Worm (Caenorhabditis elegans): ENCODE measurements around the gene unc-52.

- TF ChIP-seq Y116A8C.19 (tag; optimal IDR thresholded peaks at IDR 0.05; ENCODE audit: borderline replicate concordance) (no peak), lin-39 (tag; optimal IDR thresholded peaks at IDR 0.05) (no peak), skn-1 (tag; optimal IDR thresholded peaks at IDR 0.05) (no peak), nhr-76 (tag; optimal IDR thresholded peaks at IDR 0.05) (no peak), dpl-1 (GFP tag; optimal IDR thresholded peaks at IDR 0.05) (no peak), nhr-11 (tag; optimal IDR thresholded peaks at IDR 0.05) (no peak), ama-1 (optimal IDR thresholded peaks at IDR 0.05) (no peak), zag-1 (tag; optimal IDR thresholded peaks at IDR 0.05) (no peak), nhr-12 (tag; optimal IDR thresholded peaks at IDR 0.05) (no peak)
Observed at ce11 chrII:14632823-14633222, 51.4 kb downstream of the unc-52 start, which contains the start of gene C38C6.3.
